Worm (Caenorhabditis elegans) whole organism, L3 larva: Measurements from ENCODE around the gene best-12.

Source experiments
- ceh-9 ChIP-seq: sonication (generic microtip); optimal IDR thresholded peaks from 2 replicates; lab custom pipeline; 2018; ENCODE audit warnings: missing biosample characterization, missing genetic modification characterization
- egl-27 ChIP-seq: sonication (generic microtip); optimal IDR thresholded peaks from 4 replicates; lab custom pipeline; 2017; ENCODE audit warnings: missing biosample characterization, missing genetic modification reagents, missing genetic modification characterization
- elt-1 ChIP-seq: fragments of 150-350 bp; optimal IDR thresholded peaks from 2 replicates; lab custom pipeline; 2014; ENCODE audit warnings: missing biosample characterization, missing genetic modification characterization
- elt-2 ChIP-seq: sonication (generic microtip); optimal IDR thresholded peaks from 2 replicates; lab custom pipeline; 2016; ENCODE audit warnings: missing genetic modification reagents, mild to moderate bottlenecking, missing genetic modification characterization, missing compliant biosample characterization
- elt-3 ChIP-seq, 3 experiments: fragments of 150-350 bp in 1 of 3; sonication (generic microtip) in 2 of 3; optimal IDR thresholded peaks; 2 replicates in 2 of 3; 4 replicates in 1 of 3; lab custom pipeline; 2014 to 2017; ENCODE audit warnings: missing biosample characterization in 3 of 3, missing genetic modification characterization in 3 of 3
- eor-1 ChIP-seq, 2 experiments: fragments of 150-350 bp; optimal IDR thresholded peaks; 2 replicates each; lab custom pipeline; 2014 to 2018; ENCODE audit warnings: missing biosample characterization in 2 of 2, missing genetic modification characterization in 2 of 2
- fkh-2 ChIP-seq: fragments of 150-350 bp; optimal IDR thresholded peaks from 2 replicates; lab custom pipeline; 2014; ENCODE audit warnings: missing biosample characterization, missing genetic modification reagents, missing genetic modification characterization
- hmg-11 ChIP-seq: sonication (generic microtip); optimal IDR thresholded peaks from 2 replicates; lab custom pipeline; 2016; ENCODE audit warnings: missing genetic modification characterization, missing compliant biosample characterization
- lin-15B ChIP-seq: fragments of 150-350 bp; optimal IDR thresholded peaks from 2 replicates; lab custom pipeline; 2014; ENCODE audit warnings: missing biosample characterization, missing genetic modification characterization
- mml-1 ChIP-seq: fragments of 150-350 bp; sonication (generic microtip); optimal IDR thresholded peaks from 3 replicates; lab custom pipeline; 2014; ENCODE audit warnings: missing biosample characterization, missing genetic modification characterization
- nfya-1 ChIP-seq: sonication (generic microtip); optimal IDR thresholded peaks from 2 replicates; lab custom pipeline; 2017; ENCODE audit warnings: missing genetic modification characterization, mild to moderate bottlenecking, missing compliant biosample characterization, antibody characterized with exemption, moderate library complexity; ENCODE audit not compliant: insufficient read depth
- nhr-28 ChIP-seq: fragments of 150-350 bp; optimal IDR thresholded peaks from 2 replicates; lab custom pipeline; 2014; ENCODE audit warnings: missing biosample characterization, missing genetic modification characterization
- nhr-43 ChIP-seq: sonication (generic microtip); optimal IDR thresholded peaks from 2 replicates; lab custom pipeline; 2016; ENCODE audit warnings: mild to moderate bottlenecking, missing genetic modification characterization, missing compliant biosample characterization; ENCODE audit not compliant: poor library complexity, severe bottlenecking
- pqm-1 ChIP-seq: fragments of 150-350 bp; optimal IDR thresholded peaks from 2 replicates; lab custom pipeline; 2017; ENCODE audit warnings: missing biosample characterization, missing genetic modification characterization, inconsistent platforms
- sea-2 ChIP-seq: fragments of 150-350 bp; sonication (generic microtip); optimal IDR thresholded peaks from 4 replicates; lab custom pipeline; 2014; ENCODE audit warnings: missing biosample characterization, missing genetic modification reagents, missing genetic modification characterization
- skn-1 ChIP-seq: fragments of 150-350 bp; optimal IDR thresholded peaks from 2 replicates; lab custom pipeline; 2014; ENCODE audit warnings: missing biosample characterization, missing genetic modification characterization
- snpc-4 ChIP-seq: fragments of 150-350 bp; optimal IDR thresholded peaks from 2 replicates; lab custom pipeline; 2014; ENCODE audit warnings: missing biosample characterization, missing genetic modification characterization
- tbx-2 ChIP-seq: sonication (generic microtip); optimal IDR thresholded peaks from 2 replicates; lab custom pipeline; 2016; ENCODE audit warnings: mild to moderate bottlenecking, missing genetic modification characterization, missing compliant biosample characterization
- zag-1 ChIP-seq: fragments of 150-350 bp; optimal IDR thresholded peaks from 2 replicates; lab custom pipeline; 2014; ENCODE audit warnings: missing biosample characterization, missing genetic modification characterization

The best-12 gene

ce11 chrV:16100103-16100730, 50.9 kb downstream of the best-12 start, which contains the start of gene cth-1:
Gene cth-1 (plus strand): TSS chrV:16100680.
- TF ChIP-seq elt-3 (tag; optimal IDR thresholded peaks at IDR 0.05; lab: Kevin White, UChicago) = peak in 1 of 3 experiments; percentile 72
- no peak for TF ChIP-seq hmg-11 (tag; lab: Kevin White, UChicago)
- no peak for TF ChIP-seq tbx-2 (tag; lab: Kevin White, UChicago)
- TF ChIP-seq pqm-1 (tag; lab: Kevin White, UChicago) = peak; percentile 73
- no peak for TF ChIP-seq sea-2 (GFP tag; lab: Kevin White, UChicago)
- TF ChIP-seq ceh-9 (tag; lab: Kevin White, UChicago) = no peak
- no peak for TF ChIP-seq egl-27 (tag; lab: Kevin White, UChicago)
- TF ChIP-seq nfya-1 (tag; lab: Kevin White, UChicago) = no peak
- no peak for TF ChIP-seq zag-1 (tag; lab: Kevin White, UChicago)
- peak; percentile 59 for TF ChIP-seq elt-1 (tag; lab: Kevin White, UChicago)
- TF ChIP-seq nhr-28 = no peak
- no peak for TF ChIP-seq mml-1 (tag; lab: Kevin White, UChicago)
- TF ChIP-seq eor-1 (tag; optimal IDR thresholded peaks at IDR 0.05; lab: Kevin White, UChicago) = no peak
- no peak for TF ChIP-seq skn-1 (tag; lab: Kevin White, UChicago)
- TF ChIP-seq fkh-2 = no peak
- no peak for TF ChIP-seq lin-15B (tag; lab: Kevin White, UChicago)
- peak; percentile 60 for TF ChIP-seq elt-2 (tag; lab: Kevin White, UChicago)
- no peak for TF ChIP-seq snpc-4
- TF ChIP-seq nhr-43 (tag; lab: Kevin White, UChicago) = no peak
